Worm (Caenorhabditis elegans) whole organism, L2 larva: ENCODE results near the gene Y54G2A.12.

ENCODE experiments used
- ceh-82 ChIP-seq: fragments of 150-350 bp; optimal IDR thresholded peaks from 2 replicates; lab custom pipeline; 2014; ENCODE audit warnings: missing biosample characterization, missing genetic modification characterization
- ztf-11 ChIP-seq: sonication (generic microtip); optimal IDR thresholded peaks from 2 replicates; lab custom pipeline; 2017; ENCODE audit warnings: missing biosample characterization, missing genetic modification characterization

- TF ChIP-seq ceh-82 (no peak), ztf-11 (no peak)
These were observed 9.2 kb downstream of the Y54G2A.12 start for ce11 chrIV:2773382-2773979.
